Fruit fly (Drosophila melanogaster) whole organism, wandering third instar larva: Measurements from ENCODE around the gene CG8065.

Source experiments
- CrebA ChIP-seq: fragments of 200-800 bp; sonication (Bioruptor generic); optimal IDR thresholded peaks from 2 replicates; lab custom pipeline; 2016; ENCODE audit warnings: missing biosample characterization, mild to moderate bottlenecking, missing genetic modification characterization, borderline replicate concordance
- Hr78 ChIP-seq: fragments of >200 bp; optimal IDR thresholded peaks from 2 replicates; lab custom pipeline; 2017; ENCODE audit warnings: missing biosample characterization, missing genetic modification characterization
- Hr83 ChIP-seq: fragments of 200-300 bp; sonication (Bioruptor generic); optimal IDR thresholded peaks from 2 replicates; lab custom pipeline; 2016; ENCODE audit warnings: missing biosample characterization, mild to moderate bottlenecking, missing genetic modification characterization, moderate library complexity; ENCODE audit not compliant: poor library complexity, severe bottlenecking
- Jra ChIP-seq: sonication (Bioruptor generic); optimal IDR thresholded peaks from 2 replicates; lab custom pipeline; 2016; ENCODE audit warnings: missing biosample characterization, missing genetic modification characterization
- Myc ChIP-seq: fragments of >200 bp; optimal IDR thresholded peaks from 2 replicates; lab custom pipeline; 2017
- Rel ChIP-seq, 2 experiments: fragments of 200-800 bp; sonication (Bioruptor generic) in 1 of 2; optimal IDR thresholded peaks; 2 replicates in 1 of 2; 3 replicates in 1 of 2; lab custom pipeline; 2016 to 2019; ENCODE audit warnings: mild to moderate bottlenecking in 2 of 2, missing biosample characterization in 2 of 2, missing genetic modification characterization in 2 of 2, moderate library complexity in 1 of 2
- dl ChIP-seq, 2 experiments: fragments of 175-275, 200-275 bp in 1 of 2; fragments of 200-275 bp in 1 of 2; sonication (Bioruptor generic); optimal IDR thresholded peaks; lab custom pipeline; 2018; ENCODE audit warnings: mild to moderate bottlenecking in 2 of 2, missing biosample characterization in 2 of 2, missing genetic modification characterization in 2 of 2, moderate library complexity in 2 of 2; ENCODE audit not compliant: partially characterized antibody in 2 of 2, insufficient read depth in 1 of 2
- psq ChIP-seq: fragments of 200-800 bp; sonication (Bioruptor generic); optimal IDR thresholded peaks from 3 replicates; lab custom pipeline; 2017; ENCODE audit warnings: missing biosample characterization, mild to moderate bottlenecking, missing genetic modification characterization, moderate library complexity
- tai ChIP-seq: sonication (Bioruptor generic); optimal IDR thresholded peaks from 2 replicates; lab custom pipeline; 2016; ENCODE audit warnings: missing biosample characterization, missing genetic modification characterization

DNA sequence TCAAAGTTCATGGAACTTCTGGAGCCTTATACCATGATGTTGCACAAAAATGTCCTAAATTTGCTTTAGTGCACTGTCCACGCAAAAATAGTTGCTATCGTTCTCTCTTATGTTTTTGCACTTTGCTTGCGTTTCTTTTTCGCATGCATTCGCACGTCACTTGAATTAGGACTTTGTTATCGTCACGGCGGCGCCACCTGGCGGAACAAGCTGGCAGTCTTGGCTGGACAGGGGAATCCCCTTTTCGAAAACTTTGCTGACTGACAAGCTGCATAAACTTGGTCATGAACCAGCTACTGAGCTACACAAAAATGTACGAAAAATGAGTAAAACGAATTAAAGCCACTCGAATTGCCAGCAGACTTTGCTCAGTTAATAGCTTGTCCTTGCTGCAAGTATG is 15.8 kb upstream of the CG8065 start:
- TF ChIP-seq tai (GFP tag; lab: Kevin White, UChicago) (no peak), Myc (lab: Kevin White, UChicago) (no peak), psq (GFP tag; lab: Kevin White, UChicago) (no peak), CrebA (GFP tag; lab: Kevin White, UChicago) (no peak), Rel (GFP tag; optimal IDR thresholded peaks at IDR 0.05; lab: Kevin White, UChicago) (no peak), Rel (tag; optimal IDR thresholded peaks at IDR 0.05; lab: Kevin White, UChicago) (peak; percentile 23), Hr83 (GFP tag; lab: Kevin White, UChicago) (no peak), Jra (GFP tag; lab: Kevin White, UChicago) (no peak), Hr78 (no peak), dl (GFP tag; optimal IDR thresholded peaks at IDR 0.05; lab: Kevin White, UChicago; ENCODE audit: insufficient read depth in 1 of 2, partially characterized antibody in 2 of 2) (no peak)
